Worm (Caenorhabditis elegans): Measurements from ENCODE around the gene F08G12.5.

Gene F08G12.5

DNA sequence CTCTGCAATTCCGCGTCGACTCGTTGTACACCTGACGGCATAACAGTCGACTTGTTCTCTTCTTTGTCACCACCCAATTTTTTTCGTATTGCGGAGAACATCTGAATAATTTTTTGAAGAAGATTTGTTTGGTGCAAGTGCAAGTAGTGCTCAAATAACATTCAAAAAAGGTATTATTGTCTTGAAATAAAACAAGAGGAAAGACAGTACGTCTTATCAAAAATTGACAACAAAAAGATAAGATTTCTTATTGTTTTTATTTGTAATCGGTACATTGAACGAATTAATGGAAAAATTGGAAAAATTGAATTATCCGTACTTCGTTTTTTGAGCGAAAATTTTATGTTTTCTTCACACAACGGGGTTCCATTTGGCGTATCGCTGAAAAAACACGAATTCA, 4.3 kb downstream of the F08G12.5 start, which contains the start of gene F08G12.1:
F08G12.1 (minus strand) TSS at position 101 of the 400 bp plus-strand sequence.
- TF ChIP-seq snpc-4 (GFP tag; optimal IDR thresholded peaks at IDR 0.05) (no peak), snpc-4 (tag; optimal IDR thresholded peaks at IDR 0.05) (no peak), Y67H2A.10 (GFP tag; conservative IDR thresholded peaks at IDR 0.05) (no peak), lin-40 (tag; optimal IDR thresholded peaks at IDR 0.05) (no peak), snpc-3.4 (tag; optimal IDR thresholded peaks at IDR 0.05) (no peak), zfh-2 (GFP tag; conservative IDR thresholded peaks at IDR 0.05) (no peak), hsf-1 (GFP tag; IDR thresholded peaks at IDR 0.05) (no peak), let-526 (GFP tag; IDR thresholded peaks at IDR 0.05) (no peak), dpff-1 (tag; optimal IDR thresholded peaks at IDR 0.05) (no peak), Y95B8A.8 (GFP tag; IDR thresholded peaks at IDR 0.05) (no peak), nfya-1 (tag; optimal IDR thresholded peaks at IDR 0.05; ENCODE audit: borderline replicate concordance, insufficient read depth) (no peak), let-607 (tag; optimal IDR thresholded peaks at IDR 0.05) (no peak), nhr-120 (GFP tag; IDR thresholded peaks at IDR 0.05) (no peak), ceh-58 (GFP tag; IDR thresholded peaks at IDR 0.05) (no peak), ztf-25 (GFP tag; IDR thresholded peaks at IDR 0.05) (no peak)

ce11 chrX:11299642-11300307, 10.3 kb downstream of the F08G12.5 start, which contains the start of the genes snrp-40.1 and F08G12.3:
snrp-40.1 (minus strand) TSS chrX:11299784.
F08G12.3 (plus strand) TSS chrX:11300257.
- TF ChIP-seq lir-1 (GFP tag; conservative IDR thresholded peaks at IDR 0.05) (no peak), ceh-27 (GFP tag; optimal IDR thresholded peaks at IDR 0.05) (peak; percentile 74), nfya-2 (GFP tag; IDR thresholded peaks at IDR 0.05) (no peak), atf-7 (tag; optimal IDR thresholded peaks at IDR 0.05) (peak; percentile 29), ztf-18 (tag; optimal IDR thresholded peaks at IDR 0.05) (peak; percentile 60), let-607 (tag; optimal IDR thresholded peaks at IDR 0.05) (peak; percentile 71 to 76), K12H6.12 (tag; optimal IDR thresholded peaks at IDR 0.05) (peak; percentile 84), mel-28 (tag; optimal IDR thresholded peaks at IDR 0.05; ENCODE audit: borderline replicate concordance) (no peak), madf-8 (GFP tag; conservative IDR thresholded peaks at IDR 0.05) (no peak), F49E8.2 (tag; optimal IDR thresholded peaks at IDR 0.05; ENCODE audit: insufficient read depth) (no peak), egl-18 (GFP tag; IDR thresholded peaks at IDR 0.05) (0 out of 2 replicates have a peak, but pooled peaks have one; percentile 8), zfh-2 (GFP tag; conservative IDR thresholded peaks at IDR 0.05) (peak; percentile 98), mcd-1 (GFP tag; IDR thresholded peaks at IDR 0.05) (peak; percentile 91), ets-4 (GFP tag; optimal IDR thresholded peaks at IDR 0.05) (peak; percentile 15), F23B12.7 (tag; optimal IDR thresholded peaks at IDR 0.05; ENCODE audit: insufficient read depth) (peak; percentile 71), pbrm-1 (GFP tag; IDR thresholded peaks at IDR 0.05) (peak; percentile 80), dox-1 (GFP tag; IDR thresholded peaks at IDR 0.05) (peak; percentile 91), snpc-4 (GFP tag; optimal IDR thresholded peaks at IDR 0.05) (no peak), snpc-4 (tag; optimal IDR thresholded peaks at IDR 0.05) (peak in 3 of 4 experiments; percentile 62 to 82 (median 69)), gei-17 (GFP tag; optimal IDR thresholded peaks at IDR 0.05) (peak; percentile 12), snpc-1.3 (tag; optimal IDR thresholded peaks at IDR 0.05; ENCODE audit: insufficient read depth) (no peak), B0336.3 (GFP tag; IDR thresholded peaks at IDR 0.05) (peak; percentile 46; the same call in 1 of the 2 replicates), rcor-1 (GFP tag; IDR thresholded peaks at IDR 0.05) (0 out of 2 replicates have a peak, but pooled peaks have one; percentile 21), chd-7 (tag; optimal IDR thresholded peaks at IDR 0.05) (peak; percentile 71), repo-1 (tag; optimal IDR thresholded peaks at IDR 0.05) (no peak), madf-10 (tag; optimal IDR thresholded peaks at IDR 0.05) (peak; percentile 31), ztf-6 (GFP tag; IDR thresholded peaks at IDR 0.05) (no peak), nhr-80 (tag; optimal IDR thresholded peaks at IDR 0.05) (peak; percentile 98), hmg-1.2 (GFP tag; IDR thresholded peaks at IDR 0.05) (peak; percentile 88), attf-5 (GFP tag; optimal IDR thresholded peaks at IDR 0.05) (peak; percentile 92), lin-40 (tag; optimal IDR thresholded peaks at IDR 0.05) (peak; percentile 80), egl-44 (GFP tag; IDR thresholded peaks at IDR 0.05) (peak; percentile 16; the same call in 1 of the 2 replicates), D2030.7 (GFP tag; IDR thresholded peaks at IDR 0.05) (no peak), nfyb-1 (GFP tag; IDR thresholded peaks at IDR 0.05) (0 out of 2 replicates have a peak, but pooled peaks have one; percentile 57)

Measured in whole organism, young adult.